Worm (Caenorhabditis elegans): ENCODE measurements around the gene pfd-4.

pfd-4 gene

DNA sequence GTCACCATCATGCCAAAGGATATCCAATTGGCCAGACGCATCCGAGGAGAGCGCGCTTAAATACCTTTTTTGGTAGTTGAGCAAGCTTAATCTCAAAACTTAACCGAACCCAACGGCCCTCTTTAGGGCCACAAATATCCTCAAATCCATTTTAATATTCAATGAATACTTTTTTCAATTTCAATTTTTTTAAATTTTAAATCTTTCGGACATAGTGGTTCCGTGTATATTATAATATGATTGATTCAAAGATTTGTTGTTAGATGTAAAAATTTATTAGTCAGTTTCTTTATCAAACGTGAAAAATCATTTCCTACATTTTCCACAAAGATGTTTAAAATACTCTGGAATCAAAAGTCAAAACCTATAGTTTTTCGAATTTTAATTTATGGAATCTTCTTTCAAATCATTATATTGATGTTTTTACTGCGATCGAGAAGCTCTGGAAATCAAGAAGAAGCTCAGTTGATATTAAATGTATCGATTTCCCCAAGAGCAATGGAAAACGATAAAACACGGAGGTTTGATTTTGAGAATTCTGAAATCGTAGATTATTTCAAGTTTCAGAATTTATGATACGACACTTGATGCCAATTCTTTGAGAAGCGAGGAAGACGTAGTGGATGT, 12.0 kb downstream of the pfd-4 start, which contains the start of gene B0035.21:
B0035.21 (plus strand) TSS at position 322 of the 627 bp plus-strand sequence.
- TF ChIP-seq lin-40 (tag; optimal IDR thresholded peaks at IDR 0.05) (no peak), T07F8.4 (tag; optimal IDR thresholded peaks at IDR 0.05) (no peak), ccch-3 (GFP tag; optimal IDR thresholded peaks at IDR 0.05) (no peak), hlh-26 (GFP tag; conservative IDR thresholded peaks at IDR 0.05) (no peak), nhr-80 (tag; optimal IDR thresholded peaks at IDR 0.05) (no peak), bed-2 (GFP tag; IDR thresholded peaks at IDR 0.05) (no peak), attf-6 (GFP tag; IDR thresholded peaks at IDR 0.05) (peak; percentile 84), F37B4.10 (GFP tag; IDR thresholded peaks at IDR 0.05) (no peak), madf-3 (GFP tag; IDR thresholded peaks at IDR 0.05) (0 out of 2 replicates have a peak, but pooled peaks have one; percentile 50), gei-17 (GFP tag; optimal IDR thresholded peaks at IDR 0.05) (no peak), B0035.1 (tag; optimal IDR thresholded peaks at IDR 0.05) (no peak), unc-130 (GFP tag; optimal IDR thresholded peaks at IDR 0.05) (no peak), snpc-4 (GFP tag; optimal IDR thresholded peaks at IDR 0.05) (no peak), snpc-4 (tag; optimal IDR thresholded peaks at IDR 0.05) (no peak), ekl-4 (GFP tag; IDR thresholded peaks at IDR 0.05) (peak; percentile 38; the same call in 1 of the 2 replicates), dpff-1 (tag; optimal IDR thresholded peaks at IDR 0.05) (no peak), snpc-3.4 (tag; optimal IDR thresholded peaks at IDR 0.05) (no peak), rec-8 (tag; optimal IDR thresholded peaks at IDR 0.05) (no peak), ceh-27 (GFP tag; optimal IDR thresholded peaks at IDR 0.05) (no peak), F39B2.1 (GFP tag; IDR thresholded peaks at IDR 0.05) (peak; percentile 85), nhr-179 (tag; optimal IDR thresholded peaks at IDR 0.05) (no peak), F49E8.2 (tag; optimal IDR thresholded peaks at IDR 0.05; ENCODE audit: insufficient read depth) (no peak), somi-1 (GFP tag; optimal IDR thresholded peaks at IDR 0.05) (no peak), bed-1 (GFP tag; IDR thresholded peaks at IDR 0.05) (no peak), xnd-1 (tag; optimal IDR thresholded peaks at IDR 0.05) (no peak), nhr-90 (tag; optimal IDR thresholded peaks at IDR 0.05) (no peak), ama-1 (optimal IDR thresholded peaks at IDR 0.05) (no peak), ama-1 (GFP tag; optimal IDR thresholded peaks at IDR 0.05) (no peak), B0019.2 (GFP tag; conservative IDR thresholded peaks at IDR 0.05) (0 out of 2 replicates have a peak, but pooled peaks have one; percentile 15), rpc-1 (optimal IDR thresholded peaks at IDR 0.05) (no peak), rpc-1 (tag; optimal IDR thresholded peaks at IDR 0.05) (no peak), ztf-22 (GFP tag; optimal IDR thresholded peaks at IDR 0.05) (no peak), nfyb-1 (GFP tag; IDR thresholded peaks at IDR 0.05) (no peak), cebp-1 (GFP tag; IDR thresholded peaks at IDR 0.05) (no peak), cebp-1 (tag; optimal IDR thresholded peaks at IDR 0.05) (peak; percentile 10), lir-1 (GFP tag; conservative IDR thresholded peaks at IDR 0.05) (no peak), ets-4 (GFP tag; optimal IDR thresholded peaks at IDR 0.05) (no peak), ztf-3 (GFP tag; optimal IDR thresholded peaks at IDR 0.05) (no peak), athp-1 (tag; optimal IDR thresholded peaks at IDR 0.05) (no peak), dpl-1 (GFP tag; optimal IDR thresholded peaks at IDR 0.05) (no peak), pbrm-1 (GFP tag; IDR thresholded peaks at IDR 0.05) (no peak), die-1 (tag; optimal IDR thresholded peaks at IDR 0.05) (no peak), lin-35 (GFP tag; optimal IDR thresholded peaks at IDR 0.05) (no peak), nfya-2 (GFP tag; IDR thresholded peaks at IDR 0.05) (no peak), ceh-91 (GFP tag; IDR thresholded peaks at IDR 0.05) (no peak), F52B5.7 (tag; optimal IDR thresholded peaks at IDR 0.05) (no peak), hrde-1 (tag; optimal IDR thresholded peaks at IDR 0.05; ENCODE audit: borderline replicate concordance) (no peak), tlf-1 (GFP tag; optimal IDR thresholded peaks at IDR 0.05) (no peak), sptf-2 (GFP tag; optimal IDR thresholded peaks at IDR 0.05) (no peak)
